Worm (Caenorhabditis elegans): ENCODE results near the gene clec-128.

clec-128 gene

ce11 chrII:3598721-3599120 is 27.9 kb upstream of the clec-128 start, which contains the start of gene Y49F6A.11:
Gene Y49F6A.11, minus strand, starts transcription at chrII:3598821.
- no peak for TF ChIP-seq gmeb-1 (tag; optimal IDR thresholded peaks at IDR 0.05)

- TF ChIP-seq sma-9 (GFP tag; optimal IDR thresholded peaks at IDR 0.05) (no peak), sma-9 (tag; optimal IDR thresholded peaks at IDR 0.05) (no peak), F13H6.1 (tag; optimal IDR thresholded peaks at IDR 0.05) (no peak), nhr-21 (tag; optimal IDR thresholded peaks at IDR 0.05) (no peak), alr-1 (tag; optimal IDR thresholded peaks at IDR 0.05) (no peak), mab-5 (tag; optimal IDR thresholded peaks at IDR 0.05) (no peak), gmeb-1 (tag; optimal IDR thresholded peaks at IDR 0.05) (no peak)
Measured at ce11 chrII:3595339-3595738, 24.5 kb upstream of the clec-128 start, which contains the start of gene Y49F6A.12. Gene Y49F6A.12, plus strand, starts transcription at chrII:3595639.

ce11 chrII:3583402-3583801 is 12.6 kb upstream of the clec-128 start, which contains the start of gene srh-60:
Gene srh-60, plus strand, starts transcription at chrII:3583702.
- TF ChIP-seq R02D3.7 (tag; optimal IDR thresholded peaks at IDR 0.05) (no peak), sma-9 (GFP tag; optimal IDR thresholded peaks at IDR 0.05) (no peak), sma-9 (tag; optimal IDR thresholded peaks at IDR 0.05) (no peak), nhr-237 (tag; optimal IDR thresholded peaks at IDR 0.05) (no peak)

- no peak for TF ChIP-seq nhr-11 (tag; optimal IDR thresholded peaks at IDR 0.05)
Measured at ce11 chrII:3581752-3582151, 10.9 kb upstream of the clec-128 start, which contains the start of gene srh-59. Gene srh-59, plus strand, starts transcription at chrII:3582052.

ce11 chrII:3579767-3580166 is 8.9 kb upstream of the clec-128 start, which contains the start of gene clec-134:
Gene clec-134, plus strand, starts transcription at chrII:3580067.
- no peak for TF ChIP-seq gmeb-1 (tag; optimal IDR thresholded peaks at IDR 0.05)
- TF ChIP-seq dmd-4 (tag; optimal IDR thresholded peaks at IDR 0.05), result no peak
- no peak for TF ChIP-seq nhr-77 (tag; optimal IDR thresholded peaks at IDR 0.05)
- TF ChIP-seq nhr-21 (tag; optimal IDR thresholded peaks at IDR 0.05), result no peak
- no peak for TF ChIP-seq peb-1 (tag; optimal IDR thresholded peaks at IDR 0.05)
- TF ChIP-seq sma-9 (GFP tag; optimal IDR thresholded peaks at IDR 0.05), result no peak
- TF ChIP-seq sma-9 (tag; optimal IDR thresholded peaks at IDR 0.05), result no peak

ce11 chrII:3578121-3578520 is 7.3 kb upstream of the clec-128 start, which contains the start of gene clec-133:
Gene clec-133, plus strand, starts transcription at chrII:3578421.
- TF ChIP-seq lin-39 (tag; optimal IDR thresholded peaks at IDR 0.05) (no peak), ceh-82 (tag; optimal IDR thresholded peaks at IDR 0.05) (no peak), blmp-1 (tag; optimal IDR thresholded peaks at IDR 0.05; ENCODE audit: insufficient read depth) (no peak), zag-1 (tag; optimal IDR thresholded peaks at IDR 0.05) (no peak), alr-1 (tag; optimal IDR thresholded peaks at IDR 0.05) (no peak), R02D3.7 (tag; optimal IDR thresholded peaks at IDR 0.05) (no peak), egl-27 (tag; optimal IDR thresholded peaks at IDR 0.05) (no peak), nhr-77 (tag; optimal IDR thresholded peaks at IDR 0.05) (no peak), nhr-129 (tag; optimal IDR thresholded peaks at IDR 0.05) (no peak)

ce11 chrII:3576742-3577141 is 5.9 kb upstream of the clec-128 start, which contains the start of gene clec-132:
Gene clec-132, plus strand, starts transcription at chrII:3577042.
- TF ChIP-seq Y55F3AM.14 (GFP tag; optimal IDR thresholded peaks at IDR 0.05) (no peak), lin-39 (tag; optimal IDR thresholded peaks at IDR 0.05) (no peak), sem-4 (tag; optimal IDR thresholded peaks at IDR 0.05) (no peak), C34F6.9 (tag; optimal IDR thresholded peaks at IDR 0.05) (no peak), nhr-6 (tag; optimal IDR thresholded peaks at IDR 0.05) (no peak), mab-5 (tag; optimal IDR thresholded peaks at IDR 0.05) (no peak)

- no peak for TF ChIP-seq ztf-1 (GFP tag; conservative IDR thresholded peaks at IDR 0.05)
- no peak for TF ChIP-seq unc-55 (GFP tag; optimal IDR thresholded peaks at IDR 0.05)
- TF ChIP-seq R02D3.7 (tag; optimal IDR thresholded peaks at IDR 0.05), result no peak
- TF ChIP-seq mab-5 (tag; optimal IDR thresholded peaks at IDR 0.05), result no peak
- no peak for TF ChIP-seq aly-2 (tag; optimal IDR thresholded peaks at IDR 0.05)
- TF ChIP-seq egl-27 (tag; optimal IDR thresholded peaks at IDR 0.05), result no peak
- no peak for TF ChIP-seq elt-1 (tag; optimal IDR thresholded peaks at IDR 0.05)
- TF ChIP-seq ztf-4 (tag; optimal IDR thresholded peaks at IDR 0.05), result no peak
- no peak for TF ChIP-seq lin-13 (GFP tag; optimal IDR thresholded peaks at IDR 0.05)
- no peak for TF ChIP-seq zag-1 (tag; optimal IDR thresholded peaks at IDR 0.05)
Measured at ce11 chrII:3573255-3573654, 2.4 kb upstream of the clec-128 start, which contains the start of gene clec-130. Gene clec-130, plus strand, starts transcription at chrII:3573555.
